Fruit fly (Drosophila melanogaster): ENCODE measurements around the gene Smyd5.

Gene Smyd5

DNA sequence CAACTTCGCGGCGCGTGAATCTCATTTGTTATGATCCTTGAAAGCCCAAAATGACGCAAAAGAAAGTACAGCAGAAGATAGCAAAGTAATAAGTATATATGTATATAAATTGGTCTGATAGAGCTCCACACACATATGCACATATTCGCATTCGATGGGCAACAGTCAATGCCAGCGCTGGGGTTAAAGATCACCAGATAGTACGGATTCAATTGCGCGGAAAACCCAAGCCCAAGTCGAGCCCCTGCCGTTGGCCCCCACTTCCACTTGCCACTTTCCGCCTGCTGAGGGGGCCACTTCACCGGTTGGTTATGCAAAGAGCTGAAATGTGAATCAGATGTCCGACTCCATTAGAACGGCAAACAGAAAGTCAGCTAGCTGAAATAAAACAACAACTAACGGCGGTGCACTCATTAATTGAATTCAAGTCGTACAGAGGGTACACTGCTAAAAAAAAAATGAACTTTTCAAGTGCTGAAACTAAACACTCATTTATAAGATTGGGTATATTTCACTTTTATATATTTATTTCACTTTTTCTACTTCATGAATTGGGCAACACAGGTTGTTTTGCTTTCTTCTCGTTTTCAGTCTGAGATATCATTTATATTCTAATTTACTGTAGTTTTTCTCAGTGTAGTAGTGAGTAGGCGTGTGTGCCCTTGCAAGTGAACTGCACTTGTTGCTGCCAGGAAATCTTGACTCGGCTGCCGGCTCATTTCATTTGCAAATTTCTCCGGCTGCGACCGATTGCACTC, 23.2 kb downstream of the Smyd5 start (continued):
- TF ChIP-seq Antp (GFP tag; optimal IDR thresholded peaks at IDR 0.05) (no peak), lola (GFP tag; optimal IDR thresholded peaks at IDR 0.05) (peak in 1 of 3 experiments; percentile 25), Sox102F (GFP tag; optimal IDR thresholded peaks at IDR 0.05) (peak; percentile 7), Hsf (GFP tag; optimal IDR thresholded peaks at IDR 0.05) (peak; percentile 2), Xrp1 (GFP tag; IDR thresholded peaks at IDR 0.05) (peak; percentile 42; the same call in 1 of the 2 replicates), Spps (tag; optimal IDR thresholded peaks at IDR 0.05) (no peak), Chrac-16 (GFP tag; optimal IDR thresholded peaks at IDR 0.05) (no peak), pb (GFP tag; optimal IDR thresholded peaks at IDR 0.05) (no peak), al (GFP tag; IDR thresholded peaks at IDR 0.05) (no peak)

DNA sequence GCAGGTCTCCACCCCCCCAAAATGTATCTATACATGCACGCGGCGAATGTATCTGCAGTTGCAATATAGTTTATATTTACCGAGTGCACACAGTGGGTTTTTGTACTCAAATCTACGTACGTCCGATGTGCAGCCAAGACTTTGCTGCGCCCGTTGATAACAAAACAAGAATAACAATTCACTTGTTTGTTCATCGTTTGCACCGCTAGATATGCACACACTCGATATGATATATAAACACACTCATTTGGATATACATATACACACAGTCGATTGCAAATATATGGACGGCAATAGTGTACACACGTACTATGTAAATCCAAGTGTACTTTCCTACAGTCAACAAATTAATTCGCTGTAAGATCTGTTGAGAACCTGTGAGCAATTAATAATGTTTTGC, 24.8 kb downstream of the Smyd5 start:
- peak; percentile 30 for TF ChIP-seq CG8359 (GFP tag; optimal IDR thresholded peaks at IDR 0.05; ENCODE audit: borderline replicate concordance)
- TF ChIP-seq Pdp1 (GFP tag; optimal IDR thresholded peaks at IDR 0.05) = peak in 1 of 2 experiments; percentile 7
- TF ChIP-seq CG1233 (GFP tag; optimal IDR thresholded peaks at IDR 0.05) = peak; percentile 29
- peak; percentile 80 for TF ChIP-seq Med (GFP tag)
- TF ChIP-seq kay (GFP tag; optimal IDR thresholded peaks at IDR 0.05) = no peak
- TF ChIP-seq CG7786 (GFP tag; optimal IDR thresholded peaks at IDR 0.05) = no peak
- TF ChIP-seq chinmo (GFP tag; IDR thresholded peaks at IDR 0.05; ENCODE audit: partially characterized antibody) = 0 out of 4 replicates have a peak, but pooled peaks have one; percentile 6
- no peak for TF ChIP-seq CG17385 (GFP tag; optimal IDR thresholded peaks at IDR 0.05)
- TF ChIP-seq HLHmδ (GFP tag; optimal IDR thresholded peaks at IDR 0.05) = no peak
- TF ChIP-seq ara (GFP tag; IDR thresholded peaks at IDR 0.05) = peak; percentile 13; the same call in 1 of the 2 replicates
- no peak for TF ChIP-seq HmgD (GFP tag; optimal IDR thresholded peaks at IDR 0.05)
- TF ChIP-seq CG9727 (GFP tag; optimal IDR thresholded peaks at IDR 0.05) = peak; percentile 39
- TF ChIP-seq tll (GFP tag; optimal IDR thresholded peaks at IDR 0.05) = peak in 1 of 2 experiments; percentile 48
- peak; percentile 79 for TF ChIP-seq sens (GFP tag)
- peak; percentile 59 for TF ChIP-seq ac (GFP tag; optimal IDR thresholded peaks at IDR 0.05)
- TF ChIP-seq Fer1 (GFP tag; optimal IDR thresholded peaks at IDR 0.05) = no peak
- peak; percentile 44 for TF ChIP-seq fd64A (GFP tag; optimal IDR thresholded peaks at IDR 0.05)
- peak; percentile 49 for TF ChIP-seq Asciz (GFP tag; optimal IDR thresholded peaks at IDR 0.05)
- peak; percentile 3 for TF ChIP-seq kni (GFP tag; optimal IDR thresholded peaks at IDR 0.05)
- TF ChIP-seq CG17359 (tag; optimal IDR thresholded peaks at IDR 0.05) = peak; percentile 21
- TF ChIP-seq CG15479 (GFP tag; optimal IDR thresholded peaks at IDR 0.05) = peak; percentile 74
- TF ChIP-seq vvl (GFP tag; IDR thresholded peaks at IDR 0.05) = no peak
- peak in 1 of 2 experiments; percentile 44 for TF ChIP-seq eve (GFP tag; optimal IDR thresholded peaks at IDR 0.05)
- TF ChIP-seq CG5180 (GFP tag; optimal IDR thresholded peaks at IDR 0.05) = no peak
- no peak for TF ChIP-seq sr (GFP tag; IDR thresholded peaks at IDR 0.05)
- no peak for TF ChIP-seq luna (GFP tag; optimal IDR thresholded peaks at IDR 0.05)
- peak; percentile 19 for TF ChIP-seq dmrt11E (tag; optimal IDR thresholded peaks at IDR 0.05)
- no peak for TF ChIP-seq CG9932 (GFP tag; IDR thresholded peaks at IDR 0.05)
- no peak for TF ChIP-seq gcm (GFP tag; optimal IDR thresholded peaks at IDR 0.05)
- TF ChIP-seq Kr (GFP tag; optimal IDR thresholded peaks at IDR 0.05) = peak; percentile 66
- TF ChIP-seq cwo (GFP tag; optimal IDR thresholded peaks at IDR 0.05) = no peak
- TF ChIP-seq Blimp-1 (GFP tag; optimal IDR thresholded peaks at IDR 0.05) = peak; percentile 26
- peak; percentile 39 for TF ChIP-seq fd102C (GFP tag; optimal IDR thresholded peaks at IDR 0.05)
- TF ChIP-seq E2f1 (GFP tag; IDR thresholded peaks at IDR 0.05) = no peak
- peak; percentile 38 for TF ChIP-seq CG14710 (tag; optimal IDR thresholded peaks at IDR 0.05)
- no peak for TF ChIP-seq CG15073 (GFP tag; optimal IDR thresholded peaks at IDR 0.05)
- no peak for TF ChIP-seq bcd (GFP tag; optimal IDR thresholded peaks at IDR 0.05)
- peak; percentile 26 for TF ChIP-seq MTF-1 (GFP tag; optimal IDR thresholded peaks at IDR 0.05; ENCODE audit: borderline replicate concordance)
